Fruit fly (Drosophila melanogaster): ENCODE data around the gene IFT52.

dm6 chr2L:6561463-6562357, 4.4 kb upstream of the IFT52 start, which contains the start of the genes Trmt6 and Ent2:
- TF ChIP-seq CG33017 (tag; optimal IDR thresholded peaks at IDR 0.05) = peak; percentile 90
- peak; percentile 78 for TF ChIP-seq pad (GFP tag; optimal IDR thresholded peaks at IDR 0.05)
- peak; percentile 97 for TF ChIP-seq Hr96 (GFP tag; optimal IDR thresholded peaks at IDR 0.05)
- TF ChIP-seq CG1620 (GFP tag; optimal IDR thresholded peaks at IDR 0.05) = peak; percentile 80
